Worm (Caenorhabditis elegans) whole organism, L2 larva: ENCODE measurements around the gene Y82E9BR.14.
A peak's percentile ranks its signal among the peaks of the same experiment; 100 is the strongest.

Experiments used
- C34F6.9 ChIP-seq: fragments of 150-350 bp; optimal IDR thresholded peaks from 2 replicates; lab custom pipeline; 2014; ENCODE audit warnings: missing biosample characterization, missing genetic modification characterization
- F13H6.1 ChIP-seq: sonication (generic microtip); optimal IDR thresholded peaks from 2 replicates; lab custom pipeline; 2016; ENCODE audit warnings: missing genetic modification characterization, missing compliant biosample characterization
- R02D3.7 ChIP-seq: fragments of 150-350 bp; optimal IDR thresholded peaks from 2 replicates; lab custom pipeline; 2014; ENCODE audit warnings: missing biosample characterization, missing genetic modification characterization
- ZK546.5 ChIP-seq: sonication (generic microtip); optimal IDR thresholded peaks from 2 replicates; lab custom pipeline; 2017; ENCODE audit warnings: missing biosample characterization, missing genetic modification characterization
- alr-1 ChIP-seq: fragments of 150-350 bp; optimal IDR thresholded peaks from 2 replicates; lab custom pipeline; 2014; ENCODE audit warnings: missing biosample characterization, missing genetic modification characterization
- aly-2 ChIP-seq: fragments of 150-350 bp; optimal IDR thresholded peaks from 2 replicates; lab custom pipeline; 2014; ENCODE audit warnings: missing biosample characterization, missing genetic modification characterization
- ama-1 ChIP-seq: fragments of 150-350 bp; optimal IDR thresholded peaks from 2 replicates; lab custom pipeline; 2018; ENCODE audit warnings: inconsistent platforms
- blmp-1 ChIP-seq: sonication (generic microtip); optimal IDR thresholded peaks from 2 replicates; lab custom pipeline; 2017; ENCODE audit warnings: missing genetic modification characterization, mild to moderate bottlenecking, missing compliant biosample characterization, antibody characterized with exemption, moderate library complexity; ENCODE audit not compliant: insufficient read depth
- ceh-16 ChIP-seq: fragments of 150-350 bp; optimal IDR thresholded peaks from 2 replicates; lab custom pipeline; 2014; ENCODE audit warnings: missing biosample characterization, missing genetic modification characterization
- ceh-82 ChIP-seq: fragments of 150-350 bp; optimal IDR thresholded peaks from 2 replicates; lab custom pipeline; 2014; ENCODE audit warnings: missing biosample characterization, missing genetic modification characterization
- crh-2 ChIP-seq: sonication (generic microtip); optimal IDR thresholded peaks from 2 replicates; lab custom pipeline; 2017; ENCODE audit warnings: missing biosample characterization, missing genetic modification characterization
- dmd-4 ChIP-seq: sonication (generic microtip); optimal IDR thresholded peaks from 2 replicates; lab custom pipeline; 2017; ENCODE audit warnings: missing biosample characterization, missing genetic modification characterization
- egl-27 ChIP-seq: sonication (generic microtip); optimal IDR thresholded peaks from 3 replicates; lab custom pipeline; 2017; ENCODE audit warnings: missing biosample characterization, missing genetic modification reagents, missing genetic modification characterization
- fos-1 ChIP-seq: fragments of 150-350 bp; optimal IDR thresholded peaks from 2 replicates; lab custom pipeline; 2014; ENCODE audit warnings: missing biosample characterization, missing genetic modification characterization
- gmeb-1 ChIP-seq: fragments of 150-350 bp; optimal IDR thresholded peaks from 2 replicates; lab custom pipeline; 2014; ENCODE audit warnings: missing biosample characterization, missing genetic modification characterization
- lin-11 ChIP-seq: fragments of 150-350 bp; sonication (generic microtip); optimal IDR thresholded peaks from 2 replicates; lab custom pipeline; 2014; ENCODE audit warnings: missing biosample characterization, missing genetic modification characterization, inconsistent platforms, mixed read lengths
- lin-13 ChIP-seq: fragments of 150-350 bp; optimal IDR thresholded peaks from 2 replicates; lab custom pipeline; 2014; ENCODE audit warnings: missing biosample characterization, missing genetic modification reagents, missing genetic modification characterization
- lin-39 ChIP-seq: fragments of 150-350 bp; optimal IDR thresholded peaks from 2 replicates; lab custom pipeline; 2014; ENCODE audit warnings: missing biosample characterization, missing genetic modification reagents, missing genetic modification characterization
- lsy-2 ChIP-seq, 2 experiments: fragments of 150-350 bp in 1 of 2; sonication (generic microtip) in 1 of 2; optimal IDR thresholded peaks; 2 replicates each; lab custom pipeline; 2014 to 2017; ENCODE audit warnings: missing biosample characterization in 2 of 2, missing genetic modification characterization in 2 of 2
- mab-5 ChIP-seq: fragments of 150-350 bp; optimal IDR thresholded peaks from 2 replicates; lab custom pipeline; 2014; ENCODE audit warnings: missing biosample characterization, missing genetic modification characterization
- mbf-1 ChIP-seq: sonication (generic microtip); optimal IDR thresholded peaks from 2 replicates; lab custom pipeline; 2017; ENCODE audit warnings: missing biosample characterization, missing genetic modification characterization
- nhr-10 ChIP-seq: sonication (generic microtip); optimal IDR thresholded peaks from 2 replicates; lab custom pipeline; 2017; ENCODE audit warnings: missing biosample characterization, missing genetic modification characterization
- nhr-11 ChIP-seq: fragments of 150-350 bp; optimal IDR thresholded peaks from 2 replicates; lab custom pipeline; 2014; ENCODE audit warnings: missing biosample characterization, missing genetic modification characterization
- nhr-12 ChIP-seq: fragments of 150-350 bp; optimal IDR thresholded peaks from 2 replicates; lab custom pipeline; 2014; ENCODE audit warnings: missing biosample characterization, missing genetic modification characterization
- nhr-129 ChIP-seq: fragments of 150-350 bp; optimal IDR thresholded peaks from 2 replicates; lab custom pipeline; 2014; ENCODE audit warnings: missing biosample characterization, missing genetic modification characterization
- nhr-21 ChIP-seq: fragments of 150-350 bp; optimal IDR thresholded peaks from 2 replicates; lab custom pipeline; 2014; ENCODE audit warnings: missing biosample characterization, missing genetic modification characterization
- nhr-23 ChIP-seq: fragments of 150-350 bp; optimal IDR thresholded peaks from 2 replicates; lab custom pipeline; 2014; ENCODE audit warnings: missing biosample characterization, missing genetic modification reagents, missing genetic modification characterization
- nhr-237 ChIP-seq: fragments of 150-350 bp; optimal IDR thresholded peaks from 2 replicates; lab custom pipeline; 2014; ENCODE audit warnings: missing biosample characterization, missing genetic modification characterization
- nhr-25 ChIP-seq: fragments of 150-350 bp; sonication (generic microtip); optimal IDR thresholded peaks from 3 replicates; lab custom pipeline; 2014; ENCODE audit warnings: missing biosample characterization, missing genetic modification characterization
- nhr-6 ChIP-seq: fragments of 150-350 bp; optimal IDR thresholded peaks from 2 replicates; lab custom pipeline; 2014; ENCODE audit warnings: missing biosample characterization, missing genetic modification characterization
- nhr-77 ChIP-seq: fragments of 150-350 bp; optimal IDR thresholded peaks from 2 replicates; lab custom pipeline; 2014; ENCODE audit warnings: missing biosample characterization, missing genetic modification characterization
- peb-1 ChIP-seq: fragments of 150-350 bp; optimal IDR thresholded peaks from 2 replicates; lab custom pipeline; 2014; ENCODE audit warnings: missing biosample characterization, missing genetic modification characterization
- sem-4 ChIP-seq: fragments of 150-350 bp; optimal IDR thresholded peaks from 2 replicates; lab custom pipeline; 2014; ENCODE audit warnings: missing biosample characterization, missing genetic modification reagents, missing genetic modification characterization
- skn-1 ChIP-seq: sonication (generic microtip); optimal IDR thresholded peaks from 2 replicates; lab custom pipeline; 2017; ENCODE audit warnings: missing biosample characterization, missing genetic modification characterization
- sma-3 ChIP-seq: sonication (generic microtip); optimal IDR thresholded peaks from 2 replicates; lab custom pipeline; 2016; ENCODE audit warnings: missing genetic modification reagents, missing genetic modification characterization, missing compliant biosample characterization
- sma-9 ChIP-seq, 2 experiments: fragments of 150-350 bp in 1 of 2; sonication (generic microtip) in 1 of 2; optimal IDR thresholded peaks; 2 replicates each; lab custom pipeline; 2014 to 2016; ENCODE audit warnings: missing genetic modification characterization in 2 of 2, mild to moderate bottlenecking in 1 of 2, missing biosample characterization in 1 of 2, missing compliant biosample characterization in 1 of 2, missing genetic modification reagents in 1 of 2, moderate library complexity in 1 of 2
- snpc-4 ChIP-seq: fragments of 150-350 bp; optimal IDR thresholded peaks from 2 replicates; lab custom pipeline; 2014; ENCODE audit warnings: missing biosample characterization, missing genetic modification characterization
- unc-39 ChIP-seq: fragments of 150-350 bp; optimal IDR thresholded peaks from 2 replicates; lab custom pipeline; 2014; ENCODE audit warnings: missing biosample characterization, missing genetic modification characterization
- unc-55 ChIP-seq: fragments of 150-350 bp; sonication (generic microtip); optimal IDR thresholded peaks from 3 replicates; lab custom pipeline; 2014; ENCODE audit warnings: missing biosample characterization, missing genetic modification reagents, missing genetic modification characterization
- unc-62 ChIP-seq: fragments of 150-350 bp; optimal IDR thresholded peaks from 2 replicates; lab custom pipeline; 2014; ENCODE audit warnings: missing biosample characterization, missing genetic modification reagents, missing genetic modification characterization
- zag-1 ChIP-seq: fragments of 150-350 bp; optimal IDR thresholded peaks from 2 replicates; lab custom pipeline; 2014; ENCODE audit warnings: missing biosample characterization, missing genetic modification characterization
- ztf-1 ChIP-seq: fragments of 200-800 bp; sonication (Bioruptor generic); conservative IDR thresholded peaks from 2 replicates; pipeline ENCODE4 v1.3.6; 2022; ENCODE audit warnings: missing genetic modification characterization, missing compliant biosample characterization
- ztf-11 ChIP-seq: sonication (generic microtip); optimal IDR thresholded peaks from 2 replicates; lab custom pipeline; 2017; ENCODE audit warnings: missing biosample characterization, missing genetic modification characterization
- ztf-4 ChIP-seq: fragments of 150-350 bp; optimal IDR thresholded peaks from 2 replicates; lab custom pipeline; 2014; ENCODE audit warnings: missing biosample characterization, missing genetic modification characterization

The Y82E9BR.14 gene

DNA sequence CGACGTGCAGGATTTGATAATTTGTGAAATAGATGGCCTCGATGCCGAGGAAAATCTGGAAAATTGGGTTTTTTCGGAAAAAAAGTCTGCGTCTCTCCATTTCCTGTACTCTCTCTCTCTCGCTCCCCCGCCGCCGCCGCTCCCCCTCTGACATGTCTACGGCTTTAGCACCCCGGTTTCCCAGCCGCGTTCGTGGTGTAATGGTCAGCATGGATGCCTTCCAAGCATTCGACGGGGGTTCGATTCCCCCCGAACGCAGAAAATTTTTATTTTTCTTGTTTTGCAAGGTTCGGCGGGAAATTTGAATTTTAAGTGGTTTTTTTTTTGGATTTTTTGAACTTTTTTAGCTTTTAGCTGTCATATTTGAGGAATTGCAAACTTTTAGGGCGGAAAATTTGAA is 10.4 kb upstream of the Y82E9BR.14 start (continued):
- TF ChIP-seq crh-2 (tag; lab: Kevin White, UChicago) (peak; percentile 8), sma-9 (GFP tag; optimal IDR thresholded peaks at IDR 0.05; lab: Kevin White, UChicago) (no peak), sma-9 (tag; optimal IDR thresholded peaks at IDR 0.05; lab: Kevin White, UChicago) (no peak), R02D3.7 (tag; lab: Kevin White, UChicago) (no peak), sem-4 (tag; lab: Kevin White, UChicago) (no peak), ztf-4 (tag; lab: Kevin White, UChicago) (no peak), ceh-16 (tag; lab: Kevin White, UChicago) (no peak), unc-55 (GFP tag; lab: Kevin White, UChicago) (peak; percentile 77), ceh-82 (tag; lab: Kevin White, UChicago) (no peak), lin-39 (tag; lab: Kevin White, UChicago) (no peak), ztf-11 (tag; lab: Kevin White, UChicago) (no peak), unc-39 (tag; lab: Kevin White, UChicago) (no peak), aly-2 (no peak), nhr-23 (no peak), F13H6.1 (peak; percentile 49), lsy-2 (tag; optimal IDR thresholded peaks at IDR 0.05; lab: Kevin White, UChicago) (peak; percentile 67 to 75), lin-11 (tag; lab: Kevin White, UChicago) (peak; percentile 50), fos-1 (tag; lab: Kevin White, UChicago) (peak; percentile 34), nhr-129 (peak; percentile 32), zag-1 (tag; lab: Kevin White, UChicago) (no peak)

DNA sequence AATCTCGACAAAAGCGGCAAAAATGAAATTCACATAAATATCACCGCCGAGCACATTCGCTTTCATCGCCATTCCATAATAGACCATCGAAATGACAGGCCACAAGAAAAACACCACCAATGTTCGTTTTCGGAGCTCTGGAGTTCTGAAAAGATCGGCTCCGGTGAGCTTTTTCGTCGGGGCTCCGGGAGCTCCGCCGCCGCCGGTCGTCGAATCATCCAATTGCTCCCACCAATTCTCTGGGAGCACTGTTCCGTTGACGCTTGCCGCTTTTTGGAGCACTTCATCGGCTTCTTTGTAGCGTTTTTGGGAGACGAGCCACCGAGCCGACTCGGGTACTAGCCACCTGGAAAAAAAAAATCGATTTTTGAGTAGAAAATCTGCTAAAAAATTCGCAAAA is 7.5 kb upstream of the Y82E9BR.14 start:
- no peak for TF ChIP-seq ama-1 (lab: Kevin White, UChicago)
- TF ChIP-seq blmp-1 = no peak
- TF ChIP-seq nhr-21 = no peak
- TF ChIP-seq alr-1 (tag; lab: Kevin White, UChicago) = no peak
- no peak for TF ChIP-seq aly-2
- TF ChIP-seq sma-3 (GFP tag; lab: Kevin White, UChicago) = no peak
- no peak for TF ChIP-seq lsy-2 (tag; optimal IDR thresholded peaks at IDR 0.05; lab: Kevin White, UChicago)

DNA sequence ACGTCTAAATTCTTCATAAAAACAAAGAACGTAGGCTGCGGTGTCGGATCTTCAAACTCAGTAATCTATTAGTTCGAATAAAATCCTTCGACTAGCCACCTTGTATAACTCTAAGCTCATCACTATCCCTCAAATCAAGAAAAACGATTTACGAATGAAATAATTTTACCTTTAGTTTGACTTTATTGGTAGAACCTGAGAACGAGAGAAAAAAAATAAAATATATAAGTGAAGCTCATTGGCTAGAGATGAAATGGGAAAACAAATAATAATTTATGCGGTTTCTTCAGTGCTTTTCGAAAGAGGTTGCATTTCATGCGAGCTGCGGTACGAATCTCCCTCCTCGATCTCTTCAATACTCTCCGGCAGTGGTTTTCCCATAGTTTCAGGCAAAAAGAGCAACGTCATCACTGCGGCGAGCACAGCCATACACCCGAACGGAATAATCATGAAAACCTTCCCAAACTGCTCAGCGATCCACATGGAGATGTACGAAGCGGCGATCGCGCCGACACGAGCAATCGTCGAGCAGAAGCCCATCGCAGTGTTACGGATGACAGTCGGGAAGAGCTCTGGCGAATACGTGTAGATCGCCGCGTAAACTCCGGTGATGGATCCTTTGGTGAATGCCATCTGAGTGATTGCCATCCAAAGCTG is 5.9 kb upstream of the Y82E9BR.14 start:
- TF ChIP-seq mbf-1 (tag; lab: Kevin White, UChicago) (peak; percentile 18), nhr-25 (tag; lab: Kevin White, UChicago) (peak; percentile 59), nhr-11 (tag; lab: Kevin White, UChicago) (peak; percentile 61), nhr-21 (peak; percentile 74), unc-62 (GFP tag; lab: Kevin White, UChicago) (no peak), peb-1 (tag; lab: Kevin White, UChicago) (no peak), nhr-10 (tag; lab: Kevin White, UChicago) (no peak), gmeb-1 (tag; lab: Kevin White, UChicago) (peak; percentile 28), lin-11 (tag; lab: Kevin White, UChicago) (no peak), ztf-1 (GFP tag; lab: Robert Waterston, UW) (0 out of 2 replicates have a peak, but pooled peaks have one; percentile 68), fos-1 (tag; lab: Kevin White, UChicago) (peak; percentile 61), zag-1 (tag; lab: Kevin White, UChicago) (no peak), aly-2 (peak; percentile 49), nhr-6 (tag; lab: Kevin White, UChicago) (peak; percentile 42), ceh-82 (tag; lab: Kevin White, UChicago) (no peak), unc-55 (GFP tag; lab: Kevin White, UChicago) (peak; percentile 38), snpc-4 (tag; lab: Kevin White, UChicago) (no peak), nhr-77 (tag; lab: Kevin White, UChicago) (peak; percentile 58), ZK546.5 (tag; lab: Kevin White, UChicago) (peak; percentile 76), crh-2 (tag; lab: Kevin White, UChicago) (peak; percentile 65), nhr-23 (no peak), sem-4 (tag; lab: Kevin White, UChicago) (peak; percentile 45), ama-1 (lab: Kevin White, UChicago) (peak; percentile 90), dmd-4 (tag; lab: Kevin White, UChicago) (no peak), R02D3.7 (tag; lab: Kevin White, UChicago) (no peak), alr-1 (tag; lab: Kevin White, UChicago) (no peak), skn-1 (tag; lab: Kevin White, UChicago) (no peak), nhr-237 (peak; percentile 68), ztf-4 (tag; lab: Kevin White, UChicago) (peak; percentile 82), unc-39 (tag; lab: Kevin White, UChicago) (no peak), lsy-2 (tag; optimal IDR thresholded peaks at IDR 0.05; lab: Kevin White, UChicago) (peak; percentile 73 to 83), lin-39 (tag; lab: Kevin White, UChicago) (no peak), ztf-11 (tag; lab: Kevin White, UChicago) (no peak), egl-27 (tag; lab: Kevin White, UChicago) (no peak), nhr-12 (tag; lab: Kevin White, UChicago) (no peak), nhr-129 (peak; percentile 49), blmp-1 (no peak), ceh-16 (tag; lab: Kevin White, UChicago) (peak; percentile 13), sma-3 (GFP tag; lab: Kevin White, UChicago) (peak; percentile 70), lin-13 (GFP tag; lab: Kevin White, UChicago) (peak; percentile 88), C34F6.9 (tag; lab: Kevin White, UChicago) (peak; percentile 9), F13H6.1 (peak; percentile 24), mab-5 (tag; lab: Kevin White, UChicago) (no peak), sma-9 (GFP tag; optimal IDR thresholded peaks at IDR 0.05; lab: Kevin White, UChicago) (peak; percentile 54), sma-9 (tag; optimal IDR thresholded peaks at IDR 0.05; lab: Kevin White, UChicago) (no peak)
